Worm (Caenorhabditis elegans) whole organism, L4 larva: ENCODE results near the gene Y39B6A.33.

ENCODE experiments used
- F26F4.8 ChIP-seq: fragments of 200-800 bp; sonication (Bioruptor generic); conservative IDR thresholded peaks from 2 replicates; pipeline ENCODE4 v1.3.6; 2022; ENCODE audit warnings: missing genetic modification characterization, missing compliant biosample characterization
- T20F7.1 ChIP-seq: fragments of 200-800 bp; sonication (Bioruptor generic); optimal IDR thresholded peaks from 2 replicates; lab custom pipeline; 2018; ENCODE audit warnings: mild to moderate bottlenecking, missing genetic modification characterization, missing compliant biosample characterization
- T26A8.4 ChIP-seq: fragments of 200-800 bp; sonication (Bioruptor generic); IDR thresholded peaks from 2 replicates; pipeline ENCODE4 v1.3.6; 2022; ENCODE audit warnings: missing genetic modification characterization, missing compliant biosample characterization
- Y48G9A.11 ChIP-seq: fragments of 200-800 bp; sonication (Bioruptor generic); IDR thresholded peaks from 2 replicates; pipeline ENCODE4 v1.3.6; 2022; ENCODE audit warnings: missing genetic modification reagents, missing genetic modification characterization, missing compliant biosample characterization
- Y75B8A.6 ChIP-seq: fragments of 200-800 bp; sonication (Bioruptor generic); IDR thresholded peaks from 2 replicates; pipeline ENCODE4 v1.3.6; 2022; ENCODE audit warnings: missing genetic modification reagents, missing genetic modification characterization, missing compliant biosample characterization
- ZK337.2 ChIP-seq: fragments of 200-800 bp; sonication (Bioruptor generic); IDR thresholded peaks from 2 replicates; pipeline ENCODE4 v1.3.6; 2022; ENCODE audit warnings: missing genetic modification reagents, missing genetic modification characterization, missing compliant biosample characterization
- ZK546.5 ChIP-seq, 2 experiments: sonication (generic microtip); optimal IDR thresholded peaks; 2 replicates each; lab custom pipeline; 2017; ENCODE audit warnings: missing biosample characterization in 2 of 2, missing genetic modification characterization in 2 of 2
- aha-1 ChIP-seq: fragments of 150-350 bp; peaks from one replicate; lab custom pipeline; 2014; ENCODE audit warnings: missing biosample characterization, missing genetic modification characterization
- ama-1 ChIP-seq: fragments of 150-350 bp; optimal IDR thresholded peaks from 2 replicates; lab custom pipeline; 2014; ENCODE audit warnings: inconsistent platforms, mixed read lengths
- arid-1 ChIP-seq: fragments of 200-800 bp; sonication (Bioruptor generic); conservative IDR thresholded peaks from 2 replicates; pipeline ENCODE4 v1.3.6; 2022; ENCODE audit warnings: missing genetic modification reagents, missing genetic modification characterization, missing compliant biosample characterization
- ceh-20 ChIP-seq: fragments of 200-800 bp; sonication (Bioruptor generic); IDR thresholded peaks from 2 replicates; pipeline ENCODE4 v1.3.6; 2022; ENCODE audit warnings: missing genetic modification reagents, missing genetic modification characterization, missing compliant biosample characterization
- ceh-44 ChIP-seq: fragments of 200-800 bp; sonication (Bioruptor generic); IDR thresholded peaks from 2 replicates; pipeline ENCODE4 v1.3.6; 2022; ENCODE audit warnings: missing genetic modification reagents, missing genetic modification characterization, missing compliant biosample characterization
- ceh-62 ChIP-seq: sonication (generic microtip); optimal IDR thresholded peaks from 2 replicates; lab custom pipeline; 2017; ENCODE audit warnings: missing biosample characterization, missing genetic modification characterization
- daf-12 ChIP-seq: fragments of 150-350 bp; optimal IDR thresholded peaks from 2 replicates; lab custom pipeline; 2014; ENCODE audit warnings: missing biosample characterization, missing genetic modification reagents, missing genetic modification characterization
- daf-16 ChIP-seq, 3 experiments: sonication (generic microtip); optimal IDR thresholded peaks; 2 replicates each; lab custom pipeline; 2016 to 2017; ENCODE audit warnings: missing genetic modification characterization in 3 of 3, missing genetic modification reagents in 3 of 3, mild to moderate bottlenecking in 2 of 3, missing compliant biosample characterization in 2 of 3, missing biosample characterization in 1 of 3, moderate library complexity in 1 of 3
- daf-19 ChIP-seq: fragments of 200-800 bp; sonication (Bioruptor generic); conservative IDR thresholded peaks from 2 replicates; pipeline ENCODE4 v1.3.6; 2022; ENCODE audit warnings: missing genetic modification characterization, missing compliant biosample characterization
- daf-8 ChIP-seq: fragments of 200-800 bp; sonication (Bioruptor generic); IDR thresholded peaks from 2 replicates; pipeline ENCODE4 v1.3.6; 2022; ENCODE audit warnings: missing genetic modification characterization, missing compliant biosample characterization
- dmd-6 ChIP-seq: fragments of 200-800 bp; sonication (Bioruptor generic); IDR thresholded peaks from 2 replicates; pipeline ENCODE4 v1.3.6; 2022; ENCODE audit warnings: missing genetic modification reagents, missing genetic modification characterization, missing compliant biosample characterization
- dmd-8 ChIP-seq: fragments of 200-800 bp; sonication (Bioruptor generic); IDR thresholded peaks from 2 replicates; pipeline ENCODE4 v1.3.6; 2022; ENCODE audit warnings: missing genetic modification characterization, missing compliant biosample characterization
- dve-1 ChIP-seq: sonication (generic microtip); optimal IDR thresholded peaks from 2 replicates; lab custom pipeline; 2017; ENCODE audit warnings: antibody characterized with exemption, mild to moderate bottlenecking, missing genetic modification characterization, missing compliant biosample characterization; ENCODE audit not compliant: insufficient read depth
- fos-1 ChIP-seq: fragments of 150-350 bp; optimal IDR thresholded peaks from 2 replicates; lab custom pipeline; 2014; ENCODE audit warnings: missing biosample characterization, missing genetic modification characterization
- hlh-11 ChIP-seq: fragments of 200-800 bp; sonication (Bioruptor generic); optimal IDR thresholded peaks from 2 replicates; lab custom pipeline; 2018; ENCODE audit warnings: mild to moderate bottlenecking, missing genetic modification characterization, missing compliant biosample characterization
- lin-15B ChIP-seq: fragments of 150-350 bp; sonication (generic microtip); optimal IDR thresholded peaks from 3 replicates; lab custom pipeline; 2014; ENCODE audit warnings: missing biosample characterization, missing genetic modification characterization
- lin-38 ChIP-seq: fragments of 200-800 bp; sonication (Bioruptor generic); IDR thresholded peaks from 2 replicates; pipeline ENCODE4 v1.3.6; 2022; ENCODE audit warnings: missing genetic modification reagents, missing genetic modification characterization, missing compliant biosample characterization
- lsy-2 ChIP-seq, 2 experiments: fragments of 150-350 bp in 1 of 2; sonication (generic microtip) in 1 of 2; optimal IDR thresholded peaks; 2 replicates each; lab custom pipeline; 2014 to 2017; ENCODE audit warnings: missing biosample characterization in 2 of 2, missing genetic modification characterization in 2 of 2
- mep-1 ChIP-seq: fragments of 150-350 bp; sonication (generic microtip); optimal IDR thresholded peaks from 3 replicates; lab custom pipeline; 2014; ENCODE audit warnings: missing biosample characterization, missing genetic modification characterization
- mxl-2 ChIP-seq: fragments of 200-800 bp; sonication (Bioruptor generic); conservative IDR thresholded peaks from 2 replicates; pipeline ENCODE4 v1.3.6; 2022; ENCODE audit warnings: missing genetic modification reagents, missing genetic modification characterization, missing compliant biosample characterization
- nhr-11 ChIP-seq: fragments of 150-350 bp; optimal IDR thresholded peaks from 2 replicates; lab custom pipeline; 2014; ENCODE audit warnings: missing biosample characterization, missing genetic modification characterization
- nhr-237 ChIP-seq: sonication (generic microtip); optimal IDR thresholded peaks from 2 replicates; lab custom pipeline; 2017; ENCODE audit warnings: missing biosample characterization, missing genetic modification characterization
- nhr-25 ChIP-seq: sonication (generic microtip); optimal IDR thresholded peaks from 2 replicates; lab custom pipeline; 2017; ENCODE audit warnings: missing genetic modification characterization, mild to moderate bottlenecking, missing compliant biosample characterization, antibody characterized with exemption, moderate library complexity, borderline replicate concordance; ENCODE audit not compliant: insufficient read depth
- nhr-28 ChIP-seq: fragments of 150-350 bp; optimal IDR thresholded peaks from 2 replicates; lab custom pipeline; 2014; ENCODE audit warnings: missing biosample characterization, missing genetic modification characterization
- nhr-42 ChIP-seq: fragments of 200-800 bp; sonication (Bioruptor generic); IDR thresholded peaks from 2 replicates; pipeline ENCODE4 v1.3.6; 2022; ENCODE audit warnings: missing genetic modification characterization, missing compliant biosample characterization
- nhr-48 ChIP-seq: sonication (generic microtip); optimal IDR thresholded peaks from 2 replicates; lab custom pipeline; 2016; ENCODE audit warnings: mild to moderate bottlenecking, missing genetic modification characterization, missing compliant biosample characterization
- nhr-76 ChIP-seq: fragments of 150-350 bp; optimal IDR thresholded peaks from 2 replicates; lab custom pipeline; 2014; ENCODE audit warnings: missing biosample characterization, missing genetic modification characterization
- nhr-77 ChIP-seq: fragments of 150-350 bp; optimal IDR thresholded peaks from 2 replicates; lab custom pipeline; 2014; ENCODE audit warnings: missing biosample characterization, missing genetic modification characterization
- pqm-1 ChIP-seq: sonication (generic microtip); optimal IDR thresholded peaks from 2 replicates; lab custom pipeline; 2017; ENCODE audit warnings: missing biosample characterization, missing genetic modification characterization
- rbr-2 ChIP-seq: sonication (generic microtip); optimal IDR thresholded peaks from 2 replicates; lab custom pipeline; 2016; ENCODE audit warnings: missing genotype, missing genetic modification characterization, missing compliant biosample characterization
- snpc-1.2 ChIP-seq: fragments of 200-800 bp; sonication (Bioruptor generic); IDR thresholded peaks from 2 replicates; pipeline ENCODE4 v1.3.6; 2022; ENCODE audit warnings: missing genetic modification reagents, missing genetic modification characterization, missing compliant biosample characterization
- snpc-4 ChIP-seq: fragments of 150-350 bp; optimal IDR thresholded peaks from 2 replicates; lab custom pipeline; 2014; ENCODE audit warnings: missing biosample characterization, missing genetic modification characterization
- unc-62 ChIP-seq, 3 experiments: fragments of 150-350 bp in 1 of 3; sonication (generic microtip); optimal IDR thresholded peaks in 2 of 3; peaks in 1 of 3; 1 replicate in 1 of 3; 2 replicates in 2 of 3; lab custom pipeline; 2014 to 2017; ENCODE audit warnings: missing biosample characterization in 3 of 3, missing genetic modification characterization in 3 of 3, missing genetic modification reagents in 3 of 3, missing genotype in 1 of 3
- zfp-3 ChIP-seq: fragments of 200-800 bp; sonication (Bioruptor generic); conservative IDR thresholded peaks from 2 replicates; pipeline ENCODE4 v1.3.6; 2022; ENCODE audit warnings: missing genetic modification reagents, missing genetic modification characterization, missing compliant biosample characterization
- zip-11 ChIP-seq: fragments of 200-800 bp; sonication (Bioruptor generic); IDR thresholded peaks from 2 replicates; pipeline ENCODE4 v1.3.6; 2022; ENCODE audit warnings: missing genetic modification characterization, missing compliant biosample characterization

Gene Y39B6A.33

DNA sequence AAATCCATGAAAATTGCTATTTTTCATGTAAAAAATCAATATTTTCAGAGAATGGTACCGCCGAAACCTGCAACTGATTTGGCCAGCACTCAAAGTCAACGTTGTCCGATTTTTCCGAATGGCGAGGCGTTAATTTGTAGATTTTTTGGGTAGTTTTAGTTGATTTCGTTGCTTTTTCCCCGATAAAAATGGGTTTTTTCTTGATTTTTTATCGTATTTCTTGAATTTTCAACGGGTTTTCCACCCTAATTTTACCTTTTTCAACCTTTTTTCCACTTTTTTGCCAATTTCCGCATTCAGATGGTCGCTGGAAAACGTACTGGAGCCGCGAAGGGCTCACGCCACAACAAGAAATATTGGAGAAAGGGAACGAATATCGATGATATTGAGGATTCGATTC lies at the start of gene Y39B6A.33:
TSS of gene Y39B6A.33 (plus strand) at position 301 of the 400 bp plus-strand sequence.
- no peak for TF ChIP-seq aha-1 (tag; lab: Kevin White, UChicago)
- no peak for TF ChIP-seq lin-38
- 0 out of 2 replicates have a peak, but pooled peaks have one; percentile 5 for TF ChIP-seq ceh-44 (GFP tag; lab: Robert Waterston, UW)
- no peak for TF ChIP-seq fos-1

ce11 chrV:18957267-18957843 lies 44.4 kb upstream of the Y39B6A.33 start, which contains the start of gene hrg-10:
Gene hrg-10 (minus strand): TSS chrV:18957317.
- TF ChIP-seq daf-16 (GFP tag; optimal IDR thresholded peaks at IDR 0.05; lab: Kevin White, UChicago) (no peak), daf-16 (tag; optimal IDR thresholded peaks at IDR 0.05; lab: Kevin White, UChicago) (peak; percentile 88), zip-11 (GFP tag; lab: Robert Waterston, UW) (no peak), unc-62 (GFP tag; optimal IDR thresholded peaks at IDR 0.05 in 1 of 2; lab: Kevin White, UChicago) (no peak), unc-62 (tag; optimal IDR thresholded peaks at IDR 0.05; lab: Kevin White, UChicago) (no peak), T26A8.4 (no peak), nhr-28 (tag; lab: Kevin White, UChicago) (peak; percentile 41), dmd-6 (peak; percentile 44), T20F7.1 (GFP tag; lab: Kevin White, UChicago) (no peak), nhr-77 (tag; lab: Kevin White, UChicago) (peak; percentile 3), mep-1 (peak; percentile 15), dve-1 (tag; lab: Kevin White, UChicago) (peak; percentile 38), lin-15B (tag; lab: Kevin White, UChicago) (no peak), zfp-3 (GFP tag; lab: Robert Waterston, UW) (no peak), dmd-8 (GFP tag; lab: Robert Waterston, UW) (no peak), pqm-1 (peak; percentile 24)

- TF ChIP-seq daf-19 (GFP tag; lab: Robert Waterston, UW) = no peak
- TF ChIP-seq nhr-237 (tag; lab: Kevin White, UChicago) = no peak
- no peak for TF ChIP-seq ama-1 (lab: Kevin White, UChicago)
- no peak for TF ChIP-seq nhr-25 (tag; lab: Kevin White, UChicago)
- no peak for TF ChIP-seq ceh-20
- no peak for TF ChIP-seq nhr-11
- TF ChIP-seq ZK337.2 (GFP tag; lab: Robert Waterston, UW) = no peak
- no peak for TF ChIP-seq nhr-42
- TF ChIP-seq F26F4.8 (GFP tag; lab: Robert Waterston, UW) = no peak
- no peak for TF ChIP-seq ceh-62 (tag; lab: Kevin White, UChicago)
- TF ChIP-seq daf-12 (tag; lab: Kevin White, UChicago) = no peak
- no peak for TF ChIP-seq mxl-2 (GFP tag; lab: Robert Waterston, UW)
Observed at ce11 chrV:18960072-18960471, 41.7 kb upstream of the Y39B6A.33 start, which contains the start of gene ztf-20. Gene ztf-20 (minus strand): TSS chrV:18960172.

DNA sequence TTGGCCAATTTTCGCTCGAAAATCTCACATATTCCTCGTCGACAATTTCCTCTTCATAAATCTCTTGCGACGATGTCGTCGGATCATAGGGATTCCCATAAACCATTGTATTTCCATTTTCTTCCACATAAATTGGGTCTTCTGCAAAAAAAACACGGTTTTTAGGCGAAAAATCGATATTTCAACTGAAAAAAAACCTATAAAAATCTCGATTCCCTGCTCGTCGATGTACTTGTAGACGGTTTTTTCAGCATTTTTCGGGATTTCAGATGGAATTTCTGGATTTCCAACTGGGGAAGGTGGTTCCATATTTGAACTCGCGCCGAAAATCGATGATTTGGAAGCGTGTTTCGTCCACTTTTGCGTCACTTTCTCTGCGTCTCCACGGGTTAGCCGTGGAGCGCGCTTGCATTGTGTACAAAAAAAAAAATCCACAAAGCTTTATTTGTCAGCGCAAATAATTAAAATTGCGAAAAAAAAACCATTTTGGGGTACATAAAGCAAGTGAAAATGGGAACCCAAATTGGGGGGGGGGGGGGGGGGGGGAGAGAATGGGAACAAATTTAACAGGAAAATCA lies 34.2 kb upstream of the Y39B6A.33 start, which contains the start of gene Y39B6A.43:
TSS of gene Y39B6A.43 (minus strand) at position 351 of the 578 bp plus-strand sequence.
- TF ChIP-seq nhr-76 (tag; lab: Kevin White, UChicago) = peak; percentile 55
- peak; percentile 77 for TF ChIP-seq nhr-48 (tag; lab: Kevin White, UChicago)
- peak; percentile 97 for TF ChIP-seq arid-1 (GFP tag; lab: Robert Waterston, UW)
- TF ChIP-seq dve-1 (tag; lab: Kevin White, UChicago) = peak; percentile 99
- TF ChIP-seq lsy-2 (tag; optimal IDR thresholded peaks at IDR 0.05; lab: Kevin White, UChicago) = peak; percentile 91 to 97
- peak in 1 of 2 experiments; percentile 99 for TF ChIP-seq unc-62 (GFP tag; optimal IDR thresholded peaks at IDR 0.05 in 1 of 2; lab: Kevin White, UChicago)
- TF ChIP-seq unc-62 (tag; optimal IDR thresholded peaks at IDR 0.05; lab: Kevin White, UChicago) = no peak
- TF ChIP-seq nhr-28 (tag; lab: Kevin White, UChicago) = peak; percentile 91
- TF ChIP-seq nhr-11 = peak; percentile 88
- peak; percentile 80; the same call in 1 of the 2 replicates for TF ChIP-seq dmd-8 (GFP tag; lab: Robert Waterston, UW)
- TF ChIP-seq T26A8.4 = peak; percentile 97
- peak; percentile 91 for TF ChIP-seq T20F7.1 (GFP tag; lab: Kevin White, UChicago)
- peak; percentile 94 for TF ChIP-seq hlh-11
- TF ChIP-seq Y75B8A.6 (GFP tag; lab: Robert Waterston, UW) = peak; percentile 87
- peak; percentile 80 for TF ChIP-seq ama-1 (lab: Kevin White, UChicago)
- no peak for TF ChIP-seq snpc-4 (tag; lab: Kevin White, UChicago)
- no peak for TF ChIP-seq daf-8 (GFP tag; lab: Robert Waterston, UW)
- TF ChIP-seq rbr-2 (tag; lab: Kevin White, UChicago) = peak; percentile 96
- peak; percentile 94 for TF ChIP-seq Y48G9A.11 (GFP tag; lab: Robert Waterston, UW)
- TF ChIP-seq ceh-44 (GFP tag; lab: Robert Waterston, UW) = peak; percentile 94
- peak; percentile 86 for TF ChIP-seq snpc-1.2
- peak in 1 of 2 experiments; percentile 68 for TF ChIP-seq ZK546.5 (tag; optimal IDR thresholded peaks at IDR 0.05; lab: Kevin White, UChicago)
- peak; percentile 84 for TF ChIP-seq mxl-2 (GFP tag; lab: Robert Waterston, UW)
- TF ChIP-seq daf-19 (GFP tag; lab: Robert Waterston, UW) = no peak
